Worm (Caenorhabditis elegans) whole organism, L1 larva: ENCODE results near the gene B0244.7.

ENCODE experiments used
- C04F5.9 ChIP-seq: sonication (generic microtip); optimal IDR thresholded peaks from 2 replicates; lab custom pipeline; 2016; ENCODE audit warnings: missing genetic modification characterization, missing compliant biosample characterization
- C34B4.2 ChIP-seq: sonication (generic microtip); optimal IDR thresholded peaks from 2 replicates; lab custom pipeline; 2017; ENCODE audit warnings: mild to moderate bottlenecking, missing genetic modification characterization, missing compliant biosample characterization
- F16B12.6 ChIP-seq: fragments of 150-350 bp; optimal IDR thresholded peaks from 2 replicates; lab custom pipeline; 2014; ENCODE audit warnings: missing biosample characterization, missing genetic modification characterization
- aha-1 ChIP-seq: fragments of 150-350 bp; optimal IDR thresholded peaks from 2 replicates; lab custom pipeline; 2014; ENCODE audit warnings: missing biosample characterization, missing genetic modification characterization
- alr-1 ChIP-seq: fragments of 200-800 bp; sonication (Bioruptor generic); optimal IDR thresholded peaks from 2 replicates; lab custom pipeline; 2018; ENCODE audit warnings: borderline replicate concordance, mild to moderate bottlenecking, missing genetic modification characterization, missing compliant biosample characterization
- aly-2 ChIP-seq: fragments of 150-350 bp; optimal IDR thresholded peaks from 2 replicates; lab custom pipeline; 2014; ENCODE audit warnings: missing biosample characterization, missing genetic modification characterization
- blmp-1 ChIP-seq: fragments of 150-350 bp; optimal IDR thresholded peaks from 2 replicates; lab custom pipeline; 2014; ENCODE audit warnings: missing biosample characterization, missing genetic modification characterization
- ceh-63 ChIP-seq: fragments of 200-800 bp; sonication (Bioruptor generic); optimal IDR thresholded peaks from 2 replicates; lab custom pipeline; 2018; ENCODE audit warnings: mild to moderate bottlenecking, missing genetic modification characterization, missing compliant biosample characterization
- ceh-8 ChIP-seq: fragments of 200-800 bp; sonication (Bioruptor generic); optimal IDR thresholded peaks from 2 replicates; lab custom pipeline; 2018; ENCODE audit warnings: mild to moderate bottlenecking, missing genetic modification characterization, moderate library complexity, missing compliant biosample characterization
- ceh-90 ChIP-seq: sonication (generic microtip); optimal IDR thresholded peaks from 2 replicates; lab custom pipeline; 2016; ENCODE audit warnings: missing genetic modification characterization, missing compliant biosample characterization
- ces-1 ChIP-seq: fragments of 150-350 bp; optimal IDR thresholded peaks from 2 replicates; lab custom pipeline; 2014; ENCODE audit warnings: missing biosample characterization, missing genetic modification reagents, missing genetic modification characterization
- dpl-1 ChIP-seq, 3 experiments: fragments of 150-350 bp in 2 of 3; sonication (generic microtip) in 1 of 3; optimal IDR thresholded peaks; 2 replicates each; lab custom pipeline; 2014 to 2017; ENCODE audit warnings: missing biosample characterization in 3 of 3, missing genetic modification characterization in 3 of 3, missing genetic modification reagents in 3 of 3
- dsc-1 ChIP-seq: sonication (generic microtip); optimal IDR thresholded peaks from 2 replicates; lab custom pipeline; 2016; ENCODE audit warnings: mild to moderate bottlenecking, missing genetic modification characterization, missing compliant biosample characterization
- efl-1 ChIP-seq, 4 experiments: fragments of 150-350 bp; optimal IDR thresholded peaks in 3 of 4; peaks in 1 of 4; 1 replicate in 1 of 4; 2 replicates in 3 of 4; lab custom pipeline; 2014; ENCODE audit warnings: missing biosample characterization in 2 of 4, missing genetic modification characterization in 2 of 4, missing genetic modification reagents in 2 of 4
- efl-3 ChIP-seq: fragments of 200-800 bp; sonication (Bioruptor generic); optimal IDR thresholded peaks from 2 replicates; lab custom pipeline; 2018; ENCODE audit warnings: mild to moderate bottlenecking, missing genetic modification characterization, missing compliant biosample characterization
- egl-13 ChIP-seq: sonication (generic microtip); optimal IDR thresholded peaks from 2 replicates; lab custom pipeline; 2016; ENCODE audit warnings: missing genotype, missing genetic modification reagents, missing genetic modification characterization, missing compliant biosample characterization
- egl-27 ChIP-seq, 2 experiments: fragments of 150-350 bp in 1 of 2; sonication (generic microtip); optimal IDR thresholded peaks; 3 replicates each; lab custom pipeline; 2017 to 2018; ENCODE audit warnings: missing biosample characterization in 2 of 2, missing genetic modification characterization in 2 of 2, missing genetic modification reagents in 2 of 2
- elt-3 ChIP-seq, 6 experiments: fragments of 150-350 bp in 1 of 6; sonication (generic microtip); optimal IDR thresholded peaks; 2 replicates each; lab custom pipeline; 2017 to 2018; ENCODE audit warnings: missing biosample characterization in 6 of 6, missing genetic modification characterization in 6 of 6, inconsistent platforms in 1 of 6
- ets-5 ChIP-seq: fragments of 200-800 bp; sonication (Bioruptor generic); IDR thresholded peaks from 2 replicates; pipeline ENCODE4 v1.3.6; 2022; ENCODE audit warnings: missing genetic modification characterization, missing compliant biosample characterization
- fkh-10 ChIP-seq: sonication (generic microtip); optimal IDR thresholded peaks from 2 replicates; lab custom pipeline; 2017; ENCODE audit warnings: missing biosample characterization, missing genetic modification reagents, missing genetic modification characterization
- fkh-4 ChIP-seq: sonication (generic microtip); optimal IDR thresholded peaks from 2 replicates; lab custom pipeline; 2016; ENCODE audit warnings: missing compliant biosample characterization, missing genetic modification characterization, borderline replicate concordance
- fkh-8 ChIP-seq: sonication (generic microtip); optimal IDR thresholded peaks from 2 replicates; lab custom pipeline; 2016; ENCODE audit warnings: mild to moderate bottlenecking, missing genetic modification characterization, missing compliant biosample characterization
- fos-1 ChIP-seq: fragments of 150-350 bp; optimal IDR thresholded peaks from 2 replicates; lab custom pipeline; 2014; ENCODE audit warnings: missing biosample characterization, missing genetic modification characterization
- hpl-2 ChIP-seq: fragments of 150-350 bp; optimal IDR thresholded peaks from 2 replicates; lab custom pipeline; 2014; ENCODE audit warnings: missing biosample characterization, missing genetic modification reagents, missing genetic modification characterization
- isw-1 ChIP-seq: fragments of 200-800 bp; sonication (Bioruptor generic); IDR thresholded peaks from 2 replicates; pipeline ENCODE4 v1.3.6; 2022; ENCODE audit warnings: missing genetic modification characterization, missing compliant biosample characterization
- lin-13 ChIP-seq: fragments of 150-350 bp; optimal IDR thresholded peaks from 2 replicates; lab custom pipeline; 2014; ENCODE audit warnings: missing biosample characterization, missing genetic modification reagents, missing genetic modification characterization
- lin-15B ChIP-seq: fragments of 150-350 bp; sonication (generic microtip); optimal IDR thresholded peaks from 3 replicates; lab custom pipeline; 2014; ENCODE audit warnings: missing biosample characterization, missing genetic modification characterization
- lin-39 ChIP-seq: fragments of 150-350 bp; optimal IDR thresholded peaks from 2 replicates; lab custom pipeline; 2014; ENCODE audit warnings: missing biosample characterization, missing genetic modification reagents, missing genetic modification characterization
- mab-9 ChIP-seq: fragments of 200-800 bp; sonication (Bioruptor generic); IDR thresholded peaks from 2 replicates; pipeline ENCODE4 v1.3.6; 2022; ENCODE audit warnings: missing genetic modification reagents, missing genetic modification characterization, missing compliant biosample characterization
- mef-2 ChIP-seq: fragments of 150-350 bp; optimal IDR thresholded peaks from 2 replicates; lab custom pipeline; 2014; ENCODE audit warnings: missing biosample characterization, missing genetic modification characterization
- mep-1 ChIP-seq: fragments of 150-350 bp; optimal IDR thresholded peaks from 2 replicates; lab custom pipeline; 2014; ENCODE audit warnings: missing biosample characterization, missing genetic modification characterization
- nhr-11 ChIP-seq: fragments of 150-350 bp; optimal IDR thresholded peaks from 2 replicates; lab custom pipeline; 2014; ENCODE audit warnings: missing biosample characterization, missing genetic modification characterization
- nhr-12 ChIP-seq: sonication (generic microtip); optimal IDR thresholded peaks from 2 replicates; lab custom pipeline; 2017; ENCODE audit warnings: missing biosample characterization, missing genetic modification characterization
- nhr-237 ChIP-seq: fragments of 150-350 bp; optimal IDR thresholded peaks from 2 replicates; lab custom pipeline; 2014; ENCODE audit warnings: missing biosample characterization, missing genetic modification characterization
- nhr-28 ChIP-seq: fragments of 150-350 bp; optimal IDR thresholded peaks from 2 replicates; lab custom pipeline; 2014; ENCODE audit warnings: missing biosample characterization, missing genetic modification characterization
- nhr-47 ChIP-seq: sonication (generic microtip); optimal IDR thresholded peaks from 2 replicates; lab custom pipeline; 2016; ENCODE audit warnings: mild to moderate bottlenecking, missing genetic modification characterization, moderate library complexity, missing compliant biosample characterization
- nhr-76 ChIP-seq: sonication (generic microtip); optimal IDR thresholded peaks from 2 replicates; lab custom pipeline; 2017; ENCODE audit warnings: missing biosample characterization, missing genetic modification characterization
- nhr-84 ChIP-seq: sonication (generic microtip); optimal IDR thresholded peaks from 2 replicates; lab custom pipeline; 2017; ENCODE audit warnings: missing biosample characterization, missing genetic modification characterization
- pag-3 ChIP-seq: sonication (generic microtip); optimal IDR thresholded peaks from 2 replicates; lab custom pipeline; 2017; ENCODE audit warnings: missing genetic modification characterization, mild to moderate bottlenecking, missing compliant biosample characterization, antibody characterized with exemption, borderline replicate concordance; ENCODE audit not compliant: insufficient read depth
- pax-3 ChIP-seq: fragments of 200-800 bp; sonication (Bioruptor generic); optimal IDR thresholded peaks from 2 replicates; lab custom pipeline; 2018; ENCODE audit warnings: mild to moderate bottlenecking, missing genetic modification characterization, moderate library complexity, missing compliant biosample characterization
- rnt-1 ChIP-seq: sonication (generic microtip); optimal IDR thresholded peaks from 2 replicates; lab custom pipeline; 2016; ENCODE audit warnings: mild to moderate bottlenecking, missing genetic modification characterization, moderate library complexity, missing compliant biosample characterization
- sox-4 ChIP-seq: sonication (generic microtip); optimal IDR thresholded peaks from 2 replicates; lab custom pipeline; 2016; ENCODE audit warnings: missing genetic modification characterization, missing compliant biosample characterization
- sptf-1 ChIP-seq: fragments of 150-350 bp; optimal IDR thresholded peaks from 2 replicates; lab custom pipeline; 2014; ENCODE audit warnings: missing biosample characterization, missing genetic modification characterization
- sup-37 ChIP-seq: fragments of 200-800 bp; sonication (Bioruptor generic); optimal IDR thresholded peaks from 2 replicates; lab custom pipeline; 2018; ENCODE audit warnings: mild to moderate bottlenecking, missing genetic modification characterization, missing compliant biosample characterization
- swsn-7 ChIP-seq: sonication (generic microtip); optimal IDR thresholded peaks from 2 replicates; lab custom pipeline; 2016; ENCODE audit warnings: missing genetic modification characterization, missing compliant biosample characterization
- tlp-1 ChIP-seq: fragments of 150-350 bp; optimal IDR thresholded peaks from 2 replicates; lab custom pipeline; 2014; ENCODE audit warnings: missing biosample characterization, missing genetic modification characterization
- unc-130 ChIP-seq: fragments of 150-350 bp; optimal IDR thresholded peaks from 2 replicates; lab custom pipeline; 2017; ENCODE audit warnings: missing biosample characterization, missing genetic modification characterization, inconsistent platforms
- unc-30 ChIP-seq: sonication (generic microtip); optimal IDR thresholded peaks from 2 replicates; lab custom pipeline; 2017; ENCODE audit warnings: missing biosample characterization, missing genetic modification characterization
- vab-15 ChIP-seq: sonication (generic microtip); optimal IDR thresholded peaks from 2 replicates; lab custom pipeline; 2017; ENCODE audit warnings: missing genotype, mild to moderate bottlenecking, missing genetic modification characterization, missing compliant biosample characterization
- zip-4 ChIP-seq: fragments of 200-800 bp; sonication (Bioruptor generic); optimal IDR thresholded peaks from 2 replicates; lab custom pipeline; 2018; ENCODE audit warnings: mild to moderate bottlenecking, missing genetic modification characterization, moderate library complexity, missing compliant biosample characterization
- ztf-11 ChIP-seq, 2 experiments: sonication (generic microtip); optimal IDR thresholded peaks; 2 replicates each; lab custom pipeline; 2016 to 2017; ENCODE audit warnings: missing genetic modification characterization in 2 of 2, missing biosample characterization in 1 of 2, missing compliant biosample characterization in 1 of 2

Gene B0244.7

ce11 chrIII:5750503-5750902 lies 19.2 kb downstream of the B0244.7 start:
- no peak for TF ChIP-seq dpl-1 (GFP tag; optimal IDR thresholded peaks at IDR 0.05; lab: Kevin White, UChicago)
- no peak for TF ChIP-seq egl-27 (tag; optimal IDR thresholded peaks at IDR 0.05; lab: Kevin White, UChicago)
- TF ChIP-seq fkh-4 (tag; lab: Kevin White, UChicago) = no peak
- TF ChIP-seq nhr-28 = no peak
- no peak for TF ChIP-seq efl-1 (optimal IDR thresholded peaks at IDR 0.05; lab: Kevin White, UChicago)
- TF ChIP-seq efl-1 (GFP tag; optimal IDR thresholded peaks at IDR 0.05 in 1 of 2; lab: Kevin White, UChicago) = no peak
- TF ChIP-seq lin-15B (tag; lab: Kevin White, UChicago) = no peak
- TF ChIP-seq nhr-11 = no peak
- TF ChIP-seq tlp-1 (tag; lab: Kevin White, UChicago) = no peak
- TF ChIP-seq C34B4.2 (tag; lab: Kevin White, UChicago) = no peak
- TF ChIP-seq lin-39 (tag; lab: Kevin White, UChicago) = no peak
- TF ChIP-seq sptf-1 = no peak
- no peak for TF ChIP-seq sup-37 (GFP tag; lab: Kevin White, UChicago)
- TF ChIP-seq rnt-1 (tag; lab: Kevin White, UChicago) = no peak
- TF ChIP-seq nhr-47 (tag; lab: Kevin White, UChicago) = no peak
- TF ChIP-seq unc-30 (tag; lab: Kevin White, UChicago) = no peak
- no peak for TF ChIP-seq fkh-10 (GFP tag; lab: Kevin White, UChicago)
- no peak for TF ChIP-seq ets-5 (GFP tag; lab: Robert Waterston, UW)
- no peak for TF ChIP-seq aha-1 (tag; lab: Kevin White, UChicago)
- TF ChIP-seq ceh-8 (GFP tag; lab: Kevin White, UChicago) = no peak
- TF ChIP-seq F16B12.6 (tag; lab: Kevin White, UChicago) = no peak
- TF ChIP-seq, all 84 proteins: peak for 0

- TF ChIP-seq egl-27 (tag; optimal IDR thresholded peaks at IDR 0.05; lab: Kevin White, UChicago) (no peak), sptf-1 (no peak), fkh-4 (tag; lab: Kevin White, UChicago) (no peak), mef-2 (no peak), ceh-63 (GFP tag; lab: Kevin White, UChicago) (peak; percentile 44), nhr-237 (tag; lab: Kevin White, UChicago) (no peak), nhr-12 (tag; lab: Kevin White, UChicago) (no peak), rnt-1 (tag; lab: Kevin White, UChicago) (no peak), mep-1 (tag; lab: Kevin White, UChicago) (peak; percentile 28), unc-130 (tag; lab: Kevin White, UChicago) (no peak), egl-13 (tag; lab: Kevin White, UChicago) (no peak), dsc-1 (tag; lab: Kevin White, UChicago) (no peak), nhr-84 (tag; lab: Kevin White, UChicago) (no peak), hpl-2 (GFP tag; lab: Kevin White, UChicago) (no peak), mab-9 (peak; percentile 56; the same call in 1 of the 2 replicates), ces-1 (GFP tag; lab: Kevin White, UChicago) (no peak), zip-4 (GFP tag; lab: Kevin White, UChicago) (no peak), pag-3 (tag; lab: Kevin White, UChicago) (no peak), sox-4 (tag; lab: Kevin White, UChicago) (no peak), isw-1 (peak; percentile 45), ets-5 (GFP tag; lab: Robert Waterston, UW) (no peak), blmp-1 (tag; lab: Kevin White, UChicago) (no peak), nhr-76 (tag; lab: Kevin White, UChicago) (no peak), ceh-90 (tag; lab: Kevin White, UChicago) (no peak), efl-3 (GFP tag; lab: Kevin White, UChicago) (no peak), fkh-8 (tag; lab: Kevin White, UChicago) (peak; percentile 90), alr-1 (tag; lab: Kevin White, UChicago) (no peak), lin-13 (GFP tag; lab: Kevin White, UChicago) (peak; percentile 6), fos-1 (no peak), C04F5.9 (tag; lab: Kevin White, UChicago) (no peak), ztf-11 (tag; optimal IDR thresholded peaks at IDR 0.05; lab: Kevin White, UChicago) (no peak), pax-3 (tag; lab: Kevin White, UChicago) (peak; percentile 75), nhr-28 (no peak), elt-3 (tag; optimal IDR thresholded peaks at IDR 0.05; lab: Kevin White, UChicago) (no peak), unc-30 (tag; lab: Kevin White, UChicago) (no peak), aly-2 (tag; lab: Kevin White, UChicago) (no peak), swsn-7 (tag; lab: Kevin White, UChicago) (no peak), vab-15 (tag; lab: Kevin White, UChicago) (no peak)
Observed at ce11 chrIII:5755204-5755603, 23.9 kb downstream of the B0244.7 start, which contains the start of gene ida-1. Gene ida-1, plus strand, starts transcription at chrIII:5755539.
